Worm (Caenorhabditis elegans) whole organism, L2 larva: ENCODE measurements around the gene ZC443.4.

Experiments
- C34F6.9 ChIP-seq: fragments of 150-350 bp; optimal IDR thresholded peaks from 2 replicates; lab custom pipeline; 2014; ENCODE audit warnings: missing biosample characterization, missing genetic modification characterization
- F13H6.1 ChIP-seq: sonication (generic microtip); optimal IDR thresholded peaks from 2 replicates; lab custom pipeline; 2016; ENCODE audit warnings: missing genetic modification characterization, missing compliant biosample characterization
- R02D3.7 ChIP-seq: fragments of 150-350 bp; optimal IDR thresholded peaks from 2 replicates; lab custom pipeline; 2014; ENCODE audit warnings: missing biosample characterization, missing genetic modification characterization
- Y55F3AM.14 ChIP-seq: fragments of 200-800 bp; sonication (Bioruptor generic); optimal IDR thresholded peaks from 2 replicates; lab custom pipeline; 2018; ENCODE audit warnings: mild to moderate bottlenecking, missing genetic modification characterization, missing compliant biosample characterization
- ZK546.5 ChIP-seq: sonication (generic microtip); optimal IDR thresholded peaks from 2 replicates; lab custom pipeline; 2017; ENCODE audit warnings: missing biosample characterization, missing genetic modification characterization
- alr-1 ChIP-seq: fragments of 150-350 bp; optimal IDR thresholded peaks from 2 replicates; lab custom pipeline; 2014; ENCODE audit warnings: missing biosample characterization, missing genetic modification characterization
- aly-2 ChIP-seq: fragments of 150-350 bp; optimal IDR thresholded peaks from 2 replicates; lab custom pipeline; 2014; ENCODE audit warnings: missing biosample characterization, missing genetic modification characterization
- ama-1 ChIP-seq: fragments of 150-350 bp; optimal IDR thresholded peaks from 2 replicates; lab custom pipeline; 2018; ENCODE audit warnings: inconsistent platforms
- blmp-1 ChIP-seq: sonication (generic microtip); optimal IDR thresholded peaks from 2 replicates; lab custom pipeline; 2017; ENCODE audit warnings: missing genetic modification characterization, mild to moderate bottlenecking, missing compliant biosample characterization, antibody characterized with exemption, moderate library complexity; ENCODE audit not compliant: insufficient read depth
- ceh-16 ChIP-seq: fragments of 150-350 bp; optimal IDR thresholded peaks from 2 replicates; lab custom pipeline; 2014; ENCODE audit warnings: missing biosample characterization, missing genetic modification characterization
- ceh-82 ChIP-seq: fragments of 150-350 bp; optimal IDR thresholded peaks from 2 replicates; lab custom pipeline; 2014; ENCODE audit warnings: missing biosample characterization, missing genetic modification characterization
- egl-27 ChIP-seq: sonication (generic microtip); optimal IDR thresholded peaks from 3 replicates; lab custom pipeline; 2017; ENCODE audit warnings: missing biosample characterization, missing genetic modification reagents, missing genetic modification characterization
- elt-3 ChIP-seq: sonication (generic microtip); optimal IDR thresholded peaks from 2 replicates; lab custom pipeline; 2017; ENCODE audit warnings: missing biosample characterization, missing genetic modification characterization
- fos-1 ChIP-seq: fragments of 150-350 bp; optimal IDR thresholded peaks from 2 replicates; lab custom pipeline; 2014; ENCODE audit warnings: missing biosample characterization, missing genetic modification characterization
- gmeb-1 ChIP-seq: fragments of 150-350 bp; optimal IDR thresholded peaks from 2 replicates; lab custom pipeline; 2014; ENCODE audit warnings: missing biosample characterization, missing genetic modification characterization
- lin-11 ChIP-seq: fragments of 150-350 bp; sonication (generic microtip); optimal IDR thresholded peaks from 2 replicates; lab custom pipeline; 2014; ENCODE audit warnings: missing biosample characterization, missing genetic modification characterization, inconsistent platforms, mixed read lengths
- lin-39 ChIP-seq: fragments of 150-350 bp; optimal IDR thresholded peaks from 2 replicates; lab custom pipeline; 2014; ENCODE audit warnings: missing biosample characterization, missing genetic modification reagents, missing genetic modification characterization
- lsy-2 ChIP-seq, 2 experiments: fragments of 150-350 bp in 1 of 2; sonication (generic microtip) in 1 of 2; optimal IDR thresholded peaks; 2 replicates each; lab custom pipeline; 2014 to 2017; ENCODE audit warnings: missing biosample characterization in 2 of 2, missing genetic modification characterization in 2 of 2
- mab-5 ChIP-seq: fragments of 150-350 bp; optimal IDR thresholded peaks from 2 replicates; lab custom pipeline; 2014; ENCODE audit warnings: missing biosample characterization, missing genetic modification characterization
- mbf-1 ChIP-seq: sonication (generic microtip); optimal IDR thresholded peaks from 2 replicates; lab custom pipeline; 2017; ENCODE audit warnings: missing biosample characterization, missing genetic modification characterization
- mdl-1 ChIP-seq, 2 experiments: fragments of 150-350 bp in 1 of 2; sonication (generic microtip) in 1 of 2; optimal IDR thresholded peaks; 2 replicates each; lab custom pipeline; 2017; ENCODE audit warnings: missing biosample characterization in 2 of 2, missing genetic modification characterization in 2 of 2
- nhr-10 ChIP-seq: sonication (generic microtip); optimal IDR thresholded peaks from 2 replicates; lab custom pipeline; 2017; ENCODE audit warnings: missing biosample characterization, missing genetic modification characterization
- nhr-11 ChIP-seq: fragments of 150-350 bp; optimal IDR thresholded peaks from 2 replicates; lab custom pipeline; 2014; ENCODE audit warnings: missing biosample characterization, missing genetic modification characterization
- nhr-12 ChIP-seq: fragments of 150-350 bp; optimal IDR thresholded peaks from 2 replicates; lab custom pipeline; 2014; ENCODE audit warnings: missing biosample characterization, missing genetic modification characterization
- nhr-129 ChIP-seq: fragments of 150-350 bp; optimal IDR thresholded peaks from 2 replicates; lab custom pipeline; 2014; ENCODE audit warnings: missing biosample characterization, missing genetic modification characterization
- nhr-21 ChIP-seq: fragments of 150-350 bp; optimal IDR thresholded peaks from 2 replicates; lab custom pipeline; 2014; ENCODE audit warnings: missing biosample characterization, missing genetic modification characterization
- nhr-237 ChIP-seq: fragments of 150-350 bp; optimal IDR thresholded peaks from 2 replicates; lab custom pipeline; 2014; ENCODE audit warnings: missing biosample characterization, missing genetic modification characterization
- nhr-6 ChIP-seq: fragments of 150-350 bp; optimal IDR thresholded peaks from 2 replicates; lab custom pipeline; 2014; ENCODE audit warnings: missing biosample characterization, missing genetic modification characterization
- peb-1 ChIP-seq: fragments of 150-350 bp; optimal IDR thresholded peaks from 2 replicates; lab custom pipeline; 2014; ENCODE audit warnings: missing biosample characterization, missing genetic modification characterization
- sem-4 ChIP-seq: fragments of 150-350 bp; optimal IDR thresholded peaks from 2 replicates; lab custom pipeline; 2014; ENCODE audit warnings: missing biosample characterization, missing genetic modification reagents, missing genetic modification characterization
- sma-9 ChIP-seq, 2 experiments: fragments of 150-350 bp in 1 of 2; sonication (generic microtip) in 1 of 2; optimal IDR thresholded peaks; 2 replicates each; lab custom pipeline; 2014 to 2016; ENCODE audit warnings: missing genetic modification characterization in 2 of 2, mild to moderate bottlenecking in 1 of 2, missing biosample characterization in 1 of 2, missing compliant biosample characterization in 1 of 2, missing genetic modification reagents in 1 of 2, moderate library complexity in 1 of 2
- unc-39 ChIP-seq: fragments of 150-350 bp; optimal IDR thresholded peaks from 2 replicates; lab custom pipeline; 2014; ENCODE audit warnings: missing biosample characterization, missing genetic modification characterization
- unc-55 ChIP-seq: fragments of 150-350 bp; sonication (generic microtip); optimal IDR thresholded peaks from 3 replicates; lab custom pipeline; 2014; ENCODE audit warnings: missing biosample characterization, missing genetic modification reagents, missing genetic modification characterization
- zag-1 ChIP-seq: fragments of 150-350 bp; optimal IDR thresholded peaks from 2 replicates; lab custom pipeline; 2014; ENCODE audit warnings: missing biosample characterization, missing genetic modification characterization
- ztf-4 ChIP-seq: fragments of 150-350 bp; optimal IDR thresholded peaks from 2 replicates; lab custom pipeline; 2014; ENCODE audit warnings: missing biosample characterization, missing genetic modification characterization

Gene ZC443.4

ce11 chrV:12803274-12803673, 16.4 kb downstream of the ZC443.4 start, which contains the start of gene srbc-45:
TSS of gene srbc-45 (plus strand) at chrV:12803574.
- no peak for TF ChIP-seq gmeb-1 (tag; lab: Kevin White, UChicago)
- TF ChIP-seq lsy-2 (tag; optimal IDR thresholded peaks at IDR 0.05; lab: Kevin White, UChicago): no peak
- no peak for TF ChIP-seq zag-1 (tag; lab: Kevin White, UChicago)
- TF ChIP-seq F13H6.1 (tag; lab: Kevin White, UChicago): no peak
- no peak for TF ChIP-seq sem-4 (tag; lab: Kevin White, UChicago)
- no peak for TF ChIP-seq nhr-237 (tag; lab: Kevin White, UChicago)
- TF ChIP-seq elt-3: no peak
- TF ChIP-seq lin-39 (tag; lab: Kevin White, UChicago): no peak
- no peak for TF ChIP-seq ZK546.5
- no peak for TF ChIP-seq nhr-21 (tag; lab: Kevin White, UChicago)
- TF ChIP-seq unc-55 (GFP tag; lab: Kevin White, UChicago): no peak
- no peak for TF ChIP-seq peb-1 (tag; lab: Kevin White, UChicago)
- no peak for TF ChIP-seq mdl-1 (tag; optimal IDR thresholded peaks at IDR 0.05; lab: Kevin White, UChicago)
- no peak for TF ChIP-seq nhr-12 (tag; lab: Kevin White, UChicago)
- TF ChIP-seq ceh-16 (tag; lab: Kevin White, UChicago): no peak

DNA sequence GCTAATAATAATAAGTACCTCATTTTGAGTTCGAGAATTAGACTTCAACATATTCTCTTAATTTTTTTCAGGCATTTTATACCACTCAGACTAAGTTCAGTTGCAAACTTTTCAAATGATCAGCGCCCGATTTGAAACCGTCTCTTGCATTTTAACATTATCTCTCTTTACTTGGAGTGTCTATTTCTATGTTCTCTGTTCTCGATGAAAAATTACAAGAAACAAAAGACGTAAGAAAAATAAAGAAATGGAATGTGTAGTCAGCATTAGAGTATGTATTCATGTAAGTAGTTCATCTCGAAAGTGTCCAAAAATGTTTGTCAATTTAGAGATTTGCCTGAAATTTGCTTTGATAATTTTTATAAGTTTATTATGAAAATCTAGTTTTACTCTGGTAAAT, 19.5 kb downstream of the ZC443.4 start, which contains the start of gene ugt-3:
TSS of gene ugt-3 (minus strand) at position 101 of the 400 bp plus-strand sequence.
- no peak for TF ChIP-seq aly-2
- TF ChIP-seq sem-4 (tag; lab: Kevin White, UChicago): no peak
- TF ChIP-seq nhr-21 (tag; lab: Kevin White, UChicago): no peak
- no peak for TF ChIP-seq peb-1 (tag; lab: Kevin White, UChicago)
- no peak for TF ChIP-seq R02D3.7 (tag; lab: Kevin White, UChicago)
- no peak for TF ChIP-seq unc-55 (GFP tag; lab: Kevin White, UChicago)
- no peak for TF ChIP-seq mdl-1 (tag; optimal IDR thresholded peaks at IDR 0.05; lab: Kevin White, UChicago)
- no peak for TF ChIP-seq nhr-10 (tag; lab: Kevin White, UChicago)
- no peak for TF ChIP-seq C34F6.9 (tag; lab: Kevin White, UChicago)
- TF ChIP-seq ceh-82 (tag; lab: Kevin White, UChicago): no peak
- TF ChIP-seq lsy-2 (tag; optimal IDR thresholded peaks at IDR 0.05; lab: Kevin White, UChicago): no peak
- no peak for TF ChIP-seq nhr-6 (tag; lab: Kevin White, UChicago)
- no peak for TF ChIP-seq nhr-237 (tag; lab: Kevin White, UChicago)
- TF ChIP-seq mab-5 (tag; lab: Kevin White, UChicago): no peak
- no peak for TF ChIP-seq lin-11

- TF ChIP-seq egl-27 (tag; lab: Kevin White, UChicago) (no peak), mdl-1 (tag; optimal IDR thresholded peaks at IDR 0.05; lab: Kevin White, UChicago) (no peak), ceh-16 (tag; lab: Kevin White, UChicago) (no peak), nhr-237 (tag; lab: Kevin White, UChicago) (no peak), ZK546.5 (no peak), alr-1 (no peak), blmp-1 (tag; lab: Kevin White, UChicago) (no peak), lin-11 (no peak), ama-1 (lab: Kevin White, UChicago) (no peak)
These were observed 21.7 kb downstream of the ZC443.4 start, which contains the start of gene ugt-6 for ce11 chrV:12797992-12798391. TSS of gene ugt-6 (minus strand) at chrV:12798224.

DNA sequence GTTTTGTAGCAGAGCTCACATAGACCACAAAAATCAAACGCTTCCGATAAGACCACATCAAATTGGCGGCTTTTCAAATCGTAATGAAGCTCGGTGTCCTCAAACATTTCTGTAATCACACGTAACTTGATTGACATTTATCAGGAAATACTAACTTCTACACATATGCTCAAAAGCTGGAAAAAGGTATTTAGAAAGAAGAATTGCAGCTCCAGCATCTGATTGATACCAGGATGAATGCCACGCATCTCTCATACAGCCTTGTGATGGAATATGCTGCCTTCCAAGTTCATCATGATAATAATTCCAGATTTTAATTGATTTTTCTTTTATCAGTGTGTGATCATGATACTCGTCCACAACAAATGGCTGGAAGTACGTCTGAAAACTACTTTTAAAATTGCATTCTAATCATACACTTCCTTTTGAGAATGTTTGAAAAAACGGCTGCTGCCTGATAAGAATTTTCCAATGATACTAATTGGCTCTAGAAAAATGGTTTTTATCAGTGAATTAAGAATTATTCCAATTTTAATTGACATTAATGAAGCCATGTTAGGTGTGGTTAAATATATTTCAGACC, 22.7 kb downstream of the ZC443.4 start:
- no peak for TF ChIP-seq mbf-1 (tag; lab: Kevin White, UChicago)
- no peak for TF ChIP-seq Y55F3AM.14 (GFP tag; lab: Kevin White, UChicago)
- no peak for TF ChIP-seq elt-3
- no peak for TF ChIP-seq nhr-11 (tag; lab: Kevin White, UChicago)

- TF ChIP-seq nhr-129 (no peak), blmp-1 (tag; lab: Kevin White, UChicago) (no peak), Y55F3AM.14 (GFP tag; lab: Kevin White, UChicago) (no peak), R02D3.7 (tag; lab: Kevin White, UChicago) (no peak)
These were observed 23.8 kb downstream of the ZC443.4 start for ce11 chrV:12795927-12796326.

- TF ChIP-seq fos-1 (tag; lab: Kevin White, UChicago) (peak; percentile 12), ztf-4 (tag; lab: Kevin White, UChicago) (no peak), sma-9 (GFP tag; optimal IDR thresholded peaks at IDR 0.05; lab: Kevin White, UChicago) (peak; percentile 3), sma-9 (tag; optimal IDR thresholded peaks at IDR 0.05; lab: Kevin White, UChicago) (no peak), unc-39 (no peak)
- TF ChIP-seq, all 48 proteins: peak for 2
These were observed 24.5 kb downstream of the ZC443.4 start, which contains the start of gene ugt-4 for ce11 chrV:12795196-12795595. TSS of gene ugt-4 (minus strand) at chrV:12795336.
